Fruit fly (Drosophila melanogaster) S2 (cell line): ENCODE data around the gene CG4004.

Experiments used
- CG8478 ChIP-seq: fragments of >200 bp; optimal IDR thresholded peaks from 2 replicates; lab custom pipeline; 2018
- CTCF ChIP-seq, 2 experiments: fragments of >200 bp; optimal IDR thresholded peaks; 2 replicates each; lab custom pipeline; 2018

dm6 chrX:12754348-12754733, 10.3 kb downstream of the CG4004 start:
- TF ChIP-seq CTCF (optimal IDR thresholded peaks at IDR 0.05; lab: Kevin White, UChicago): no peak
- no peak for TF ChIP-seq CG8478 (lab: Kevin White, UChicago)
